Worm (Caenorhabditis elegans) whole organism, L1 larva: ENCODE results near the gene F53C3.1.

Source experiments
- elt-3 ChIP-seq, 6 experiments: fragments of 150-350 bp in 1 of 6; sonication (generic microtip); optimal IDR thresholded peaks; 2 replicates each; lab custom pipeline; 2017 to 2018; ENCODE audit warnings: missing biosample characterization in 6 of 6, missing genetic modification characterization in 6 of 6, inconsistent platforms in 1 of 6
- irx-1 ChIP-seq: sonication (generic microtip); optimal IDR thresholded peaks from 2 replicates; lab custom pipeline; 2016; ENCODE audit warnings: missing genetic modification characterization, missing compliant biosample characterization
- mdl-1 ChIP-seq, 2 experiments: fragments of 150-350 bp; optimal IDR thresholded peaks; 2 replicates each; lab custom pipeline; 2014 to 2017; ENCODE audit warnings: missing biosample characterization in 2 of 2, missing genetic modification characterization in 2 of 2, inconsistent platforms in 1 of 2
- nhr-237 ChIP-seq: fragments of 150-350 bp; optimal IDR thresholded peaks from 2 replicates; lab custom pipeline; 2014; ENCODE audit warnings: missing biosample characterization, missing genetic modification characterization
- nhr-76 ChIP-seq: sonication (generic microtip); optimal IDR thresholded peaks from 2 replicates; lab custom pipeline; 2017; ENCODE audit warnings: missing biosample characterization, missing genetic modification characterization
- pag-3 ChIP-seq: sonication (generic microtip); optimal IDR thresholded peaks from 2 replicates; lab custom pipeline; 2017; ENCODE audit warnings: missing genetic modification characterization, mild to moderate bottlenecking, missing compliant biosample characterization, antibody characterized with exemption, borderline replicate concordance; ENCODE audit not compliant: insufficient read depth

DNA sequence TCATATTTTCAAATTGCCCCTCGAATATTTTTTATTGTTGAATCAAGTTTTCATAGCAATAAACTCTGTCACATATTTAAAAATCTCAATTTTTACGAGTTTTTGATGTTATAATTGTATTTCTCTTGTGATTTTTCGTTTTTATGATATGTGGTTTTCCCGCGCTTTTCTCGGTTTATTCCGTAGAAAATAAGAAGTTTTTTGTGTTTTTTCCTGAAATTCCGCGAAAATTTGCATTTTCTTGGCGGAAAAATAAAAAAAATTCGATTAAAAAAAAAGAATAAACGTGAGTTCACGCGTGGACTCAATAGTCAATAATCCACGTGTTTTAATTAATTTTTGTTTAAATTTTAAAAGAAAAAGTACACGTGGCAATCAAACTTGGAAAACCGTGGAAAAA lies 24.2 kb downstream of the F53C3.1 start:
- TF ChIP-seq nhr-237 (tag; lab: Kevin White, UChicago), result no peak
- TF ChIP-seq pag-3 (tag; lab: Kevin White, UChicago), result no peak
- no peak for TF ChIP-seq mdl-1 (tag; optimal IDR thresholded peaks at IDR 0.05; lab: Kevin White, UChicago)
- TF ChIP-seq irx-1 (tag; lab: Kevin White, UChicago), result no peak
- TF ChIP-seq nhr-76 (tag; lab: Kevin White, UChicago), result no peak
- TF ChIP-seq elt-3 (tag; optimal IDR thresholded peaks at IDR 0.05; lab: Kevin White, UChicago), result no peak
